Worm (Caenorhabditis elegans) whole organism, L3 larva: ENCODE data around the gene mif-4.

Source experiments
- ceh-28 ChIP-seq: fragments of 150-350 bp; optimal IDR thresholded peaks from 2 replicates; lab custom pipeline; 2014; ENCODE audit warnings: missing biosample characterization, missing genetic modification reagents, missing genetic modification characterization
- mdl-1 ChIP-seq: fragments of 150-350 bp; optimal IDR thresholded peaks from 2 replicates; lab custom pipeline; 2014; ENCODE audit warnings: missing biosample characterization, missing genetic modification characterization

DNA sequence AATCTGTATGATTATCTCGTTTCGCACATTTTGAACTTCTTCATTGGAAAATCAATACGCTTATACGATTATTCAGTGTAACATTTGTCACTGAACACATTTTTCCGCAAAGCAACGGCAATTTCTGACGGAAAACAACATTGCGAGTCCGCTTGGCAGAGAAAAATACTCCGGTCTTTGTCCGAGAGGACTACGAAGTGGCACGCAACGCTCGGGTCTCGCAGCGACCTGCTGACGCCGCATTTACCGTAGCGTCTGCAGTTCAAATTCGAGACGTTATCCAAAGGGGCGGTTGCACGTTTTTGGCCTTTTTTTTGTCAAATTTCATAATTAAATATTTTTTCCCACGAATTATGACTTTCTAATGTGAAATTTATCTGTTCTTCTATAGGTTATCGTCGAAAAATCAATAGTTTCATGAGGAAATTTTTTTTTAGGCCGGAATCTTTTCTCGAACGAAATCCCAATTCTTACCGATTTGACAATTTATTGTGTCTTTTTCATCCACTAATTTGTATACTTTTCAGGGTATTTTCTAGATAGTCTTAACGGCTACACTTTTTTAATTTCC lies 12.1 kb downstream of the mif-4 start, which contains the start of gene sqd-1:
- TF ChIP-seq ceh-28 (peak; percentile 84), mdl-1 (tag; lab: Kevin White, UChicago) (peak; percentile 15)
